Worm (Caenorhabditis elegans) whole organism, mixed stage, embryonic: ENCODE results near the gene spp-27.

Source experiments
- ces-1 ChIP-seq: fragments of 150-350 bp; optimal IDR thresholded peaks from 2 replicates; lab custom pipeline; 2014; ENCODE audit warnings: missing biosample characterization, missing genetic modification reagents, missing genetic modification characterization
- nhr-12 ChIP-seq: fragments of 150-350 bp; optimal IDR thresholded peaks from 2 replicates; lab custom pipeline; 2014; ENCODE audit warnings: missing biosample characterization, missing genetic modification characterization
- nhr-237 ChIP-seq: fragments of 150-350 bp; optimal IDR thresholded peaks from 2 replicates; lab custom pipeline; 2014; ENCODE audit warnings: missing biosample characterization, missing genetic modification characterization
- nhr-76 ChIP-seq: sonication (generic microtip); optimal IDR thresholded peaks from 2 replicates; lab custom pipeline; 2017; ENCODE audit warnings: missing biosample characterization, missing genetic modification characterization
- pha-4 ChIP-seq: fragments of 150-350 bp; optimal IDR thresholded peaks from 2 replicates; lab custom pipeline; 2018; ENCODE audit warnings: missing biosample characterization, missing genetic modification reagents, missing genetic modification characterization
- sptf-1 ChIP-seq: sonication (generic microtip); optimal IDR thresholded peaks from 2 replicates; lab custom pipeline; 2017; ENCODE audit warnings: mild to moderate bottlenecking, missing genetic modification characterization, moderate library complexity, missing compliant biosample characterization

DNA sequence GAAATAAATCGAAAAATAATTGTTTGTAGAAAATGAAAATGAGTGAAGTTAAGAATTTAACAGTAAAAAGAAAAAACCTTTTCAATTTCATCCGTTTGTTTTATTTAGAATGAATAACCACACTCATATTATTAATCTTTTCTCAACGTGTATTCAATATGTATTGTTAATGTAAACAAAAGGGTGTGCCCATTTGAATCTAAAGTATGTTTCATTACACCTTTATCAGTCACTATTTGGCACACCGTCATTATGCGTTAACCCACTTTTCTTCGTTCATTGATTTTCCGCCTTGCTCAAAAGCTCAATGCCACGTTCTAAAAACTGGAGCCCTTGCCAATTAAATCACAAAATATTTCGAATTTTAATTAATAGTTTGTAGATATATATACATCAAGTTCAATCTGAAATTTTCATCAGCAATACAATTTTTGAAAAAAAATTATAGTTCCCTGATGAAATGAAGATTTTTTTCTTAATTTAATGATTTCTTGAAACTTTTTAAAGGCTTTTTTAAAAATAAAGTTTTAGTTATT is 9.0 kb upstream of the spp-27 start, which contains the start of gene K04A8.1:
- TF ChIP-seq nhr-12 (tag; lab: Kevin White, UChicago) = no peak
- no peak for TF ChIP-seq ces-1 (GFP tag; lab: Kevin White, UChicago)
- TF ChIP-seq nhr-237 (tag; lab: Kevin White, UChicago) = no peak
- TF ChIP-seq pha-4 (tag; lab: Kevin White, UChicago) = no peak
- no peak for TF ChIP-seq nhr-76 (tag; lab: Kevin White, UChicago)
- TF ChIP-seq sptf-1 (tag; lab: Kevin White, UChicago) = no peak
